Fruit fly (Drosophila melanogaster) whole organism: Measurements from ENCODE around the gene polybromo.
A peak's percentile ranks its signal among the peaks of the same experiment; 100 is the strongest.

Experiments
- CG8478 ChIP-seq: fragments of >200 bp; optimal IDR thresholded peaks from 2 replicates; lab custom pipeline; 2018; ENCODE audit warnings: inconsistent platforms
- Dll ChIP-seq: fragments of >200 bp; optimal IDR thresholded peaks from 2 replicates; lab custom pipeline; 2017
- EcR ChIP-seq, 2 experiments: fragments of >200 bp; optimal IDR thresholded peaks; 2 replicates each; lab custom pipeline; 2017; ENCODE audit warnings: missing biosample characterization in 2 of 2, missing genetic modification characterization in 2 of 2, missing genetic modification reagents in 2 of 2
- pan ChIP-seq: fragments of >200 bp; optimal IDR thresholded peaks from 2 replicates; lab custom pipeline; 2017
- psq ChIP-seq: fragments of >200 bp; optimal IDR thresholded peaks from 2 replicates; lab custom pipeline; 2017
- usp ChIP-seq: fragments of >200 bp; optimal IDR thresholded peaks from 2 replicates; lab custom pipeline; 2017; ENCODE audit warnings: missing biosample characterization, missing genetic modification characterization, mixed read lengths

polybromo gene

DNA sequence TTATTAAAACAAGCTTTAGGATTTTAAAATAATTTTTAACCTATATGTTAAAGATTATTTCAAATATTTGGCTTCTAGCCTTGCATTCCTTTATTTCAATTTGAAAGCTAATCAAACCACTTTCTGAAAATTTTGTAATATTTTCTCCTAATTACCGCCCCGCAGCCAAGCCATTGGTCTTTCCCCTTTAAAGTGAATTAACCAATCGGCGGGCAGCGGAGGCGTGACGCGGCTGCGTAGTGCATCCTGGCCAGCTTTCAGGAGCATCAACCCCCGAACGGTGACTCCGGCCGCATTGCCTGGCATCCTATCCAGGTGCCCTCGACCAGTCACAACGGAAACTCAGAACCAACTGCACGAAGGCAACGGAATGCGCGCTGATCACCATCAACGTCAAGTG lies 17.3 kb downstream of the polybromo start, which contains the start of gene Ets96B:
Ets96B (plus strand) TSS at position 321 of the 400 bp plus-strand sequence.
- TF ChIP-seq psq: no peak

DNA sequence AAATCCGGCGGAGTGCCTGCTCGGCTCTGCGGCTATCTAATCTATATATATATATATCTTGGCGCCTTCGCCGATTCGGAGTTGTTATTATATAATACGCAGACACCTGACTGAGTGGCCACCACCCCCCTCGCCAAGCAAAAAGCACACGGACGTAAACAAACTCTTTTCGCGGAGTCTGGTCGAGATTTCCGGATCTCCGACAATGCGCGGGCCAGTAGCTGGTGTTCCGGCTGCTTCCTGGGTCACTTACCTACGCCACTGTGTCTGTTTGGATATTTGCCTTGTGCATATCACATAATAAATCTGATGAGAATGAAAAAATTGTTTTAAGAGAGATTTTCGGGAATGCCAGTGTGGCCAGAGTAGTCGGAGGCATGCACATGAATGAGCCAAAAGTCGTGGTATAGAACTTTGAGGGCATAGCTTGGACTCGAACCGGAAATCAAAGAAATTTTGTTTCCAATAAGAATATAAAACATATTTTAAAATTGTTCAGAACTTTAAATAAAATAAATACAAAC lies 18.0 kb downstream of the polybromo start, which contains the start of gene CG5805:
CG5805 (minus strand) TSS at position 380 of the 524 bp plus-strand sequence.
- TF ChIP-seq Dll (lab: Kevin White, UChicago): no peak
- no peak for TF ChIP-seq usp (GFP tag; lab: Kevin White, UChicago)
- TF ChIP-seq psq: no peak
- TF ChIP-seq EcR (GFP tag; optimal IDR thresholded peaks at IDR 0.05; lab: Kevin White, UChicago): no peak
- no peak for TF ChIP-seq CG8478 (lab: Kevin White, UChicago)
- no peak for TF ChIP-seq pan (lab: Kevin White, UChicago)

DNA sequence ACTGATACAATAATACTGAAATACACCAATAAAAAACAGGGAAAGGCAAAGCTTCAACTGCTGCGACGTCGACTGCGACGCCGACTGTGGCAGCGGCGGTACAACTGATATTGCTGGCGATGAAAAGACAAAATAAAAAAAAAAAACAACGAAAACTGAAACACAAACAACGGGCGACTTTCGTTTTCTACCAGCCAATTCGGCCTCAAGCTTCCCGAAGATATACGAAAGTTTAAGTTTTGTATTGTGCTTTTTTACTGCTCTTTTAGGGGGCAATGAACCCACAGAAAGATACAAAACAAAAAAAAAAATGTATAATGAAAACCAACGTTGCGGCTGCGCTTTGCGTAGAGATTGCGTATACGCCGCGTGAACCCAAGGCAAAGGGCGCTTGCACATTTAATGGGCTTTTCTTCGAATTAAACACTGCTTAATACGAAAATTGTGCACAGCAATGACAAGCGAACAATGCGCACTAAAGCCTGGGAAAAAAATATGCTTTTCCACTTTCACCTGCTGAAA lies 26.8 kb downstream of the polybromo start:
- TF ChIP-seq Dll (lab: Kevin White, UChicago): no peak
- no peak for TF ChIP-seq CG8478 (lab: Kevin White, UChicago)
- no peak for TF ChIP-seq EcR (GFP tag; optimal IDR thresholded peaks at IDR 0.05; lab: Kevin White, UChicago)
- TF ChIP-seq pan (lab: Kevin White, UChicago): no peak
- no peak for TF ChIP-seq usp (GFP tag; lab: Kevin White, UChicago)
- TF ChIP-seq psq: no peak

DNA sequence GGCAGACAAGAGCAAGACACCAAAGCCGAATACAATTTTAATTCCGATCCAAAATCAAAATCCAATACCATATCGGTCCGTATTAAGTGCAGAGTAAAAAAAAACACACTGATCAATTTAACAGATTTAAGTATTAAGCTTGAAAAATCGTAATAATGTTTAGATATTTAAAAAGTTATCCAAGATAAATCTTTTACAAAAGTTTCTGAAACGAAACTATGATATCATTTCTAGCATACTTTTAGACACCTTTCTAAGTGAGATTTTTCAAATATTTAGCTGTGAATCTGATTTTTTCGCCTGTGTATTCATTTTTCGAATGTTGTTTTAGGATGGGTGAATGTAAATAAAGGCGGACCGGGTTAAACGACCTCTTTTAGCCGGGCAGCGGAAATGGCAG lies 28.0 kb downstream of the polybromo start:
- TF ChIP-seq usp (GFP tag; lab: Kevin White, UChicago) (no peak), pan (lab: Kevin White, UChicago) (no peak), psq (no peak), EcR (GFP tag; optimal IDR thresholded peaks at IDR 0.05; lab: Kevin White, UChicago) (no peak)

DNA sequence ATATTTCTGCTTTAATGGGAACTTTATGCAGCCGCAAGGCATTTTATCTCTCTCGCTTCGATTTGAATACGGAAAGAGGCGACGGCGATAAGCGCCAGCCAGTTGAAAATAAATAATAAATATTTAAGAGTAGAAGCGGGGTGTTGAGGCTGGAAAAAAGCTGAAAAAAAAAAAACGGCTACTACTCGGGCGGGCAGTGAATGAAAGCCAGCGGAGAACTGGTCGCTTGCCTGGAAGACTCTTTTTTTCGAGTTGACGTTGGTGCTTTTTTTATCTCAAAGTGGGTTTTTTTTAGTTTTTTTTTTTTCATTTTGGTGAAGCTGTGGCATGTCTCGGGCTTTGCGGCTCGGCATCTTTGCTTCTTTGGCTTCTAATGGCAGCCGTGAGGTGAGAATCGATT lies 31.6 kb downstream of the polybromo start:
- TF ChIP-seq usp (GFP tag; lab: Kevin White, UChicago) (no peak), CG8478 (lab: Kevin White, UChicago) (no peak), Dll (lab: Kevin White, UChicago) (no peak), pan (lab: Kevin White, UChicago) (no peak), psq (no peak), EcR (GFP tag; optimal IDR thresholded peaks at IDR 0.05; lab: Kevin White, UChicago) (no peak)

DNA sequence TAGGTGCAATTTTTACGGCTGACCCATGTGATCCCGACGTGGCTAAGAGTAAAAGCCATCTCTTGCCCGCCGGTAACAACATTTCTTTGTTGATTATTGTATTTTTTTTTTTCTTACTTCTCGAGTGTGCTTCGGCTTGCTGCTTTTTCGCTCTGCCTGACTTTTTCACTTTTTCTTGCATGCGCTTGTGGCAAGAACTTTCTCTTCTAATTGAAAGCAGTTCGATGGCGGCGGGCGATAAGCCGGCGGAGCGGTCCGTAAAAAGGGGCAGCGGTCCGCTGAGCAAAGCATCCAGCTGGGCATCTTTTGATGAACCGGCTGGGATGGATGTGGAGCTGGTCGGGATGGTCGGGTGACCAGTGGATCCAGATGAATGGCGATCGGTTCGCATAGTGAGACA lies 32.0 kb downstream of the polybromo start:
- TF ChIP-seq Dll (lab: Kevin White, UChicago) (no peak), psq (no peak), pan (lab: Kevin White, UChicago) (no peak), usp (GFP tag; lab: Kevin White, UChicago) (no peak), CG8478 (lab: Kevin White, UChicago) (no peak), EcR (GFP tag; optimal IDR thresholded peaks at IDR 0.05; lab: Kevin White, UChicago) (no peak)

DNA sequence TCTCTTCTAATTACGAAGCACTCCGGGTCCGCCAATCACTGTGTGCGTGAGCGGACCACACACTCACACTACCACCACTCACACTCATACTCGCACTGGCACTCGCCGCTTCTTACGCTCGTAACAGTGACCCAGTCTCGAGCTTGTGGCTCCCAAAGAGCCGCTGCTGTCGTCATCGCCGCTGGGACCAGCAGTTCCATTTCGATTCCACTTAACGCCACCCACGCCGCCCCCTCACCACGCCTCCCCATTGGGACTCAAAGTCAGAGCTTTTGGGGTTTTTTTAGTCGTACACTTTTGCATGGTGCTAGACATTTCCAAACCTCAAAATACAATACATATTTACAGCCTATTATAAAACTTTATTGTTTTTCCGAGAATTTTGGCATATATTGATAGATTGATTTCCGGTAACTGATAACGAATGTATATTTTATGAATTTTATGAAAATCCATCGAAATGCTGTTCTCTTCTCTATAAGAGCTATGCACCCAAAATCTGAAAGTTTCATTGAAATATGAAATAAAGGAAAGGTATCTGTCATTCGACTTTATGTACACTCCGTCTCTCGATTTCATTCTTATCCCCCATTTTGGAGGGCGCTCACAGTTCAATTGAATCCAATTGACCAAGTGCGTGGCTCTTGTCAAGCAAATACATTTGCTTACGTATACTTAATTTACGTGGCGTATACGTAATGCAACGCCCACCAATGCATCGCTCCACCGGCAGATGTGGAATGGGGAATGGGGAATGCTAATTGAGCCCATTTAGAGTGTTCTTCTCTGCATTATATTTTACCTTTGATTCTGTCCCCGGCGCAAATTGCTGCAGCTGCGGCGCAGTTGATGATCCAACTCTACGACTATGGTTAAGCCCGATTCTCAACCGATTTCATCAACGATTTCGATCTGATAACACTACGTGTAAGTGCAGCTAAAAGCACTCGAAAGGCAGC lies 33.5 kb downstream of the polybromo start, which contains the start of gene CG42331:
CG42331 (plus strand) TSS at position 909 of the 959 bp plus-strand sequence.
- TF ChIP-seq Dll (lab: Kevin White, UChicago) (no peak), psq (no peak), pan (lab: Kevin White, UChicago) (no peak), CG8478 (lab: Kevin White, UChicago) (no peak), EcR (GFP tag; optimal IDR thresholded peaks at IDR 0.05; lab: Kevin White, UChicago) (no peak), usp (GFP tag; lab: Kevin White, UChicago) (no peak)

DNA sequence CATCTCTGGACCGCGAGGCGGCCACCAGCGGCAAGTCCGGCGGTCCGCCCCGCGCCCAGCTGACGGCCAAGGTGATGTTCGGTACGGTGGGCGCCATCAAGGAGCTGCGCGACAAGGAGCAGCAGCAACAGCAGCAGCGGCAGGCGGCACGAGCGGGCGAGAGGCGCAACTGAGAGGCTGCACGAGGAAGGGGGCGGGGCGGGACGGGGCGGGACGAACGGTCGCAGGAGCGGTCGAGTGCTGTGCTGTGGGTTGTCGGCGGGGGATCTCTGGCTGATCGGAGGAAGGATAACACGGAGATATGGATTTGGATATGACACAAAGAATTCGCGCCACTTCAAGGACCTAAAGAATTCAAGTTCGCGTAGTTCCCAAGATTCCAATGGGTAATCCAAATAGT lies 35.5 kb downstream of the polybromo start:
- TF ChIP-seq pan (lab: Kevin White, UChicago): no peak
- no peak for TF ChIP-seq EcR (GFP tag; optimal IDR thresholded peaks at IDR 0.05; lab: Kevin White, UChicago)
- no peak for TF ChIP-seq psq
- no peak for TF ChIP-seq usp (GFP tag; lab: Kevin White, UChicago)
- no peak for TF ChIP-seq CG8478 (lab: Kevin White, UChicago)
- TF ChIP-seq Dll (lab: Kevin White, UChicago): no peak

DNA sequence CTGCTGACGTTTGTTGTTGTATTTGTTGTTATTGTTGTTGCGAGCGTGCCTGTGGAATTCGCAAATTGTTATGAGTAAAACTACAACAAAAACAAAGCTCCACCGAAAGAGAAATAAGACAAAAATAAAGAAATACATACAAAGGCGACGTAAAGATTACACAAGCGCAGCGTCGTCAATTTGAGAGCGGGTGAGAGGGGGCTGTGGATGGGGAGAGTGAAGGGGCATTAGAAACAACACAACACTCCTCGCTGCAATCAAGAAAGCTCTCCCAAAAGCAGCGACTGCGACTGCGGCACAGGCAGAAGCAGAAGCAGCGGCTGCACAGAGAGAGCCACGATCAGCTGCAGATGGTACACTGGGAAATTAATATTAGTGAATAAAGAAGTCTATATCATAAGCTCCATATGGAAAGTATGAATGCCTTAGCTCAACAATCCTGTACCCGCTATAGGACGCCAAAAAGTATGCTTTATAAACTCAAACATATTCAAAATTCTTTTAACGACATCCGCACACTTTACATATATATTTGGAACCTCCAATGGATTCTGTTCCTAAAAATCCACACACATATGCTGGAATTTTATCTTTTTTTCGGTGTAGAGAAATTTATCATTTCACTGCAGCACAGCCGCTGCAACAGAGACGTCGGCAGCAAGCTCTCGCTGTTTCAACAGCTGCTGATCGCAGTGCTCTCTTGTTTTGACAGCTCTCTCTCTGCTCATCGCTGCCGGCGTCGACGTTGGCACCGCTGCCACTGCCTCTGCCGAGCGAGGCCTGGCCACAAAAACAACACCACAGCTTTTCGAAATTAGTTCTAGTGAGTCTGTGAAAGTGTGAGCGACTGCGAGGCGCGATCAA lies 36.3 kb downstream of the polybromo start, which contains the start of gene CG13631:
CG13631 (plus strand) TSS at position 814 of the 864 bp plus-strand sequence.
- TF ChIP-seq usp (GFP tag; lab: Kevin White, UChicago) (no peak), Dll (lab: Kevin White, UChicago) (peak; percentile 35)

DNA sequence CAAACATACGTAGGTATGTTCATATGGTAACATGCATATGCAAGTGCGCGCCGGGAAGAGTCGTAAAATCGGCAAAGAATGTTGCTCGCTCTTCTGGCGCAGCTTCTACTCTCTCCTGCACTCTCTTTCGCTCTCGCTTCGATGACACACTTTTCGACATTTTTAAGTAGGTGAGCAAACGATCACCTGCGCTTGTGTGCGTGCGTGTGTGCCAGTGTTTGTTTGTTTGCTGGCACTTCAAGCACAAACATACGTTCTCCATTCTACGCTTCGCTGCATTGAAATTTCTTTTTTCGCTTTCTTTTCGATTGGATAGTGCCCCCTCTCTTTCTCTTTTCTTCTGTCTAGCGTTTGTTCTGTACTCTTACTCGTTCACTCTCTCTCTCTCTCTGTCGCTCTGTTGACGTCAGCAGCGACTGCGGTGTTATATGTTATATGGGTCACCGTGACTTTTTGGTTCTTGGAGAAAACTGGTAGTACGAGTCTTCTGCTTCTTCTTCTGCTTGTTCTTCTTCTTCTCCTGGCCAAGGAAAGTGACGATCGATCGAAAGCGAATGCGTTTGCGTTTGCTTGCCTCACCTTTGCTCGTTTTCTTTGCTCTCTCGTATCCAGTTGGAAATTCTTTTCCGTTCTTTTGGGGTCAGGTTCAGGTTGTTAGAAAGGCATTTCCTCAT lies 37.3 kb downstream of the polybromo start:
- no peak for TF ChIP-seq usp (GFP tag; lab: Kevin White, UChicago)
- TF ChIP-seq psq: no peak
- TF ChIP-seq Dll (lab: Kevin White, UChicago): peak; percentile 76

DNA sequence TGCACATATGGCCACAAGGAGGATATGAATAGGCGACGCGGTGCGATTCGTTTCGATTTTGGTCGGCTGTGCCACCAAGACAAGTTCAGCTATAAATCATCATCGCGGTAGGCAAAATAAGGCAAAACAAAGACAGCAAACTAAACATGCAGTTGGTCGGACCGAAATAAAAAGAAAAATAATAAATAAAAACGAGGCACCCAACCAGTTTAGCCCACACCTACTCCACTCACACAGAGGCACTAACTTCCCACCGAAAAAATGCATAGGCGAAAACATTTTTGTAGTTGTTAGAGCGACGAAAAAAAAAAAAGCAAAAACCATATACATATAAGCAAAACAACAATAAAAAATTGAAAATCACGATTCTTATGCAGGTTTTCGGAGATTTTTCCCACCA lies 38.4 kb downstream of the polybromo start:
- TF ChIP-seq CG8478 (lab: Kevin White, UChicago) (no peak), pan (lab: Kevin White, UChicago) (no peak), EcR (GFP tag; optimal IDR thresholded peaks at IDR 0.05; lab: Kevin White, UChicago) (no peak), psq (no peak), Dll (lab: Kevin White, UChicago) (no peak), usp (GFP tag; lab: Kevin White, UChicago) (no peak)
